Fruit fly (Drosophila melanogaster): ENCODE measurements around the gene CG1387.

CG1387 gene

dm6 chrX:8410349-8411240 is 25.0 kb downstream of the CG1387 start (continued):
- TF ChIP-seq ro (GFP tag; IDR thresholded peaks at IDR 0.05) (no peak), gce (GFP tag; IDR thresholded peaks at IDR 0.05) (no peak), CG12155 (GFP tag; optimal IDR thresholded peaks at IDR 0.05) (no peak), dysf (GFP tag; IDR thresholded peaks at IDR 0.05) (peak; percentile 39; the same call in 1 of the 3 replicates), sd (tag; optimal IDR thresholded peaks at IDR 0.05) (no peak), CG11247 (GFP tag; IDR thresholded peaks at IDR 0.05) (no peak), Oaz (GFP tag; IDR thresholded peaks at IDR 0.05) (peak; percentile 30; the same call in 1 of the 2 replicates), CG17912 (GFP tag; optimal IDR thresholded peaks at IDR 0.05) (no peak), CG13287 (GFP tag; IDR thresholded peaks at IDR 0.05; ENCODE audit: partially characterized antibody) (0 out of 2 replicates have a peak, but pooled peaks have one; percentile 1), CG11695 (GFP tag; IDR thresholded peaks at IDR 0.05) (0 out of 3 replicates have a peak, but pooled peaks have one; percentile 6), Atf6 (GFP tag; IDR thresholded peaks at IDR 0.05) (peak; percentile 73), h (optimal IDR thresholded peaks at IDR 0.05) (no peak), Dfd (GFP tag; optimal IDR thresholded peaks at IDR 0.05) (no peak), Dbx (GFP tag; IDR thresholded peaks at IDR 0.05) (peak; percentile 63; the same call in 1 of the 3 replicates), pnt (GFP tag; optimal IDR thresholded peaks at IDR 0.05) (no peak), row (GFP tag; IDR thresholded peaks at IDR 0.05) (no peak), CG18476 (GFP tag; optimal IDR thresholded peaks at IDR 0.05) (no peak), CG8359 (GFP tag; optimal IDR thresholded peaks at IDR 0.05; ENCODE audit: borderline replicate concordance) (no peak), sc (optimal IDR thresholded peaks at IDR 0.05) (no peak), sc (GFP tag; optimal IDR thresholded peaks at IDR 0.05) (no peak), CG12104 (GFP tag; optimal IDR thresholded peaks at IDR 0.05) (no peak), CG14050 (GFP tag; IDR thresholded peaks at IDR 0.05) (no peak), CG10147 (GFP tag; optimal IDR thresholded peaks at IDR 0.05) (no peak), ato (GFP tag; IDR thresholded peaks at IDR 0.05; ENCODE audit: partially characterized antibody) (no peak), CG3847 (GFP tag; IDR thresholded peaks at IDR 0.05) (peak; percentile 30; the same call in 1 of the 2 replicates), Side (GFP tag; optimal IDR thresholded peaks at IDR 0.05) (no peak), jigr1 (GFP tag; IDR thresholded peaks at IDR 0.05) (no peak), Sox102F (GFP tag; optimal IDR thresholded peaks at IDR 0.05) (no peak), ems (GFP tag; optimal IDR thresholded peaks at IDR 0.05) (no peak), prd (optimal IDR thresholded peaks at IDR 0.05) (no peak), prd (GFP tag; IDR thresholded peaks at IDR 0.05) (no peak), CG10321 (GFP tag; IDR thresholded peaks at IDR 0.05) (peak; percentile 95), cato (GFP tag; optimal IDR thresholded peaks at IDR 0.05; ENCODE audit: borderline replicate concordance) (no peak), gcm2 (GFP tag; optimal IDR thresholded peaks at IDR 0.05) (no peak), mam (GFP tag; optimal IDR thresholded peaks at IDR 0.05) (no peak), sr (GFP tag; IDR thresholded peaks at IDR 0.05) (peak; percentile 10; the same call in 1 of the 3 replicates), ham (GFP tag; IDR thresholded peaks at IDR 0.05) (no peak), nom (GFP tag; optimal IDR thresholded peaks at IDR 0.05) (peak; percentile 10), hth (optimal IDR thresholded peaks at IDR 0.05) (no peak), Mad (GFP tag; optimal IDR thresholded peaks at IDR 0.05) (no peak), Mrtf (GFP tag; IDR thresholded peaks at IDR 0.05) (no peak), da (GFP tag; optimal IDR thresholded peaks at IDR 0.05) (no peak), fd102C (GFP tag; optimal IDR thresholded peaks at IDR 0.05) (no peak), CG6765 (GFP tag; optimal IDR thresholded peaks at IDR 0.05) (no peak), CG3163 (GFP tag; optimal IDR thresholded peaks at IDR 0.05) (peak; percentile 3), Spps (tag; optimal IDR thresholded peaks at IDR 0.05) (no peak), stc (GFP tag; IDR thresholded peaks at IDR 0.05) (no peak), CG1602 (GFP tag; optimal IDR thresholded peaks at IDR 0.05) (no peak), CG6689 (GFP tag; IDR thresholded peaks at IDR 0.05) (no peak), CG17328 (GFP tag; IDR thresholded peaks at IDR 0.05) (no peak; the same call in 1 of the 2 replicates), CG12071 (GFP tag; optimal IDR thresholded peaks at IDR 0.05) (no peak)
